Worm (Caenorhabditis elegans): ENCODE results near the gene mcm-5.
A peak's percentile ranks its signal among the peaks of the same experiment; 100 is the strongest.

DNA sequence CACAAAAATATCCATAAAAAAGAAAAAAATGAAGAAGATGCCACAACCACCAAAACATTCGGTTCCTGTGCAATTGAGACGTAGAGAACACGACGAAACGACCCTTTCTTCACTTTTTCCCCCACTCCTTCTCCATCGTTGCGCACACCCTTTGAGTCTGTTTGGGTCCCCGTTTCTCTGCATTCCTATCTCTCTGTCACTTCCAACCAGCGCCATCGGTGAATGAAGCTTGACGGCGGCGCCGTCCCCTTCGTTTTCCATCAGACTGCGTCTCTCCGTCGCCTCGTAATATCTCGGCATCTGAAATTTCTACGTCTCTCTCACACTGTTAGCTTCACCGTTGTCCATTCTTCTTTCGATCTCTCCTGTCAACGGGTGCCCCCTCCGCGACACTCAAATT is 44.5 kb upstream of the mcm-5 start:
- TF ChIP-seq nhr-76 (tag; optimal IDR thresholded peaks at IDR 0.05) (no peak), ztf-11 (tag; optimal IDR thresholded peaks at IDR 0.05) (peak in 1 of 2 experiments; percentile 25)
